Worm (Caenorhabditis elegans) whole organism, L4 larva: ENCODE data around the gene F41H10.3.

Source experiments
- F37D6.2 ChIP-seq: sonication (generic microtip); optimal IDR thresholded peaks from 2 replicates; lab custom pipeline; 2016; ENCODE audit warnings: mild to moderate bottlenecking, missing genetic modification characterization, missing compliant biosample characterization
- T26A8.4 ChIP-seq: fragments of 200-800 bp; sonication (Bioruptor generic); IDR thresholded peaks from 2 replicates; pipeline ENCODE4 v1.3.6; 2022; ENCODE audit warnings: missing genetic modification characterization, missing compliant biosample characterization
- Y105C5A.15 ChIP-seq: fragments of 200-800 bp; sonication (Bioruptor generic); IDR thresholded peaks from 2 replicates; pipeline ENCODE4 v1.3.6; 2022; ENCODE audit warnings: missing genetic modification characterization, missing compliant biosample characterization
- Y48G9A.11 ChIP-seq: fragments of 200-800 bp; sonication (Bioruptor generic); IDR thresholded peaks from 2 replicates; pipeline ENCODE4 v1.3.6; 2022; ENCODE audit warnings: missing genetic modification reagents, missing genetic modification characterization, missing compliant biosample characterization
- ZK337.2 ChIP-seq: fragments of 200-800 bp; sonication (Bioruptor generic); IDR thresholded peaks from 2 replicates; pipeline ENCODE4 v1.3.6; 2022; ENCODE audit warnings: missing genetic modification reagents, missing genetic modification characterization, missing compliant biosample characterization
- aha-1 ChIP-seq: fragments of 150-350 bp; peaks from one replicate; lab custom pipeline; 2014; ENCODE audit warnings: missing biosample characterization, missing genetic modification characterization
- aly-2 ChIP-seq: sonication (generic microtip); optimal IDR thresholded peaks from 2 replicates; lab custom pipeline; 2018; ENCODE audit warnings: missing biosample characterization, missing genetic modification characterization
- arid-1 ChIP-seq: fragments of 200-800 bp; sonication (Bioruptor generic); conservative IDR thresholded peaks from 2 replicates; pipeline ENCODE4 v1.3.6; 2022; ENCODE audit warnings: missing genetic modification reagents, missing genetic modification characterization, missing compliant biosample characterization
- attf-4 ChIP-seq: sonication (generic microtip); optimal IDR thresholded peaks from 3 replicates; lab custom pipeline; 2017; ENCODE audit warnings: missing biosample characterization, missing genetic modification characterization
- ceh-28 ChIP-seq: fragments of 150-350 bp; optimal IDR thresholded peaks from 2 replicates; lab custom pipeline; 2014; ENCODE audit warnings: missing biosample characterization, missing genetic modification reagents, missing genetic modification characterization
- ceh-62 ChIP-seq: sonication (generic microtip); optimal IDR thresholded peaks from 2 replicates; lab custom pipeline; 2017; ENCODE audit warnings: missing biosample characterization, missing genetic modification characterization
- daf-12 ChIP-seq: fragments of 150-350 bp; optimal IDR thresholded peaks from 2 replicates; lab custom pipeline; 2014; ENCODE audit warnings: missing biosample characterization, missing genetic modification reagents, missing genetic modification characterization
- daf-8 ChIP-seq: fragments of 200-800 bp; sonication (Bioruptor generic); IDR thresholded peaks from 2 replicates; pipeline ENCODE4 v1.3.6; 2022; ENCODE audit warnings: missing genetic modification characterization, missing compliant biosample characterization
- dmd-9 ChIP-seq: fragments of 200-800 bp; sonication (Bioruptor generic); IDR thresholded peaks from 2 replicates; pipeline ENCODE4 v1.3.6; 2022; ENCODE audit warnings: missing genetic modification reagents, missing genetic modification characterization, missing compliant biosample characterization
- dpl-1 ChIP-seq: fragments of 150-350 bp; optimal IDR thresholded peaks from 2 replicates; lab custom pipeline; 2014; ENCODE audit warnings: missing biosample characterization, missing genetic modification reagents, missing genetic modification characterization
- dve-1 ChIP-seq: sonication (generic microtip); optimal IDR thresholded peaks from 2 replicates; lab custom pipeline; 2017; ENCODE audit warnings: antibody characterized with exemption, mild to moderate bottlenecking, missing genetic modification characterization, missing compliant biosample characterization; ENCODE audit not compliant: insufficient read depth
- egl-27 ChIP-seq: sonication (generic microtip); optimal IDR thresholded peaks from 3 replicates; lab custom pipeline; 2017; ENCODE audit warnings: missing biosample characterization, missing genetic modification reagents, missing genetic modification characterization
- egl-43 ChIP-seq: fragments of 200-800 bp; sonication (Bioruptor generic); IDR thresholded peaks from 2 replicates; pipeline ENCODE4 v1.3.6; 2022; ENCODE audit warnings: missing genetic modification reagents, missing genetic modification characterization, missing compliant biosample characterization
- hif-1 ChIP-seq, 2 experiments: sonication (generic microtip); optimal IDR thresholded peaks; 2 replicates each; lab custom pipeline; 2016 to 2017; ENCODE audit warnings: missing compliant biosample characterization in 2 of 2, missing genetic modification characterization in 2 of 2, missing genetic modification reagents in 2 of 2, missing genotype in 2 of 2, mild to moderate bottlenecking in 1 of 2
- hlh-11 ChIP-seq: fragments of 200-800 bp; sonication (Bioruptor generic); optimal IDR thresholded peaks from 2 replicates; lab custom pipeline; 2018; ENCODE audit warnings: mild to moderate bottlenecking, missing genetic modification characterization, missing compliant biosample characterization
- hmg-1.1 ChIP-seq: fragments of 200-800 bp; sonication (Bioruptor generic); IDR thresholded peaks from 2 replicates; pipeline ENCODE4 v1.3.6; 2022; ENCODE audit warnings: missing genetic modification reagents, missing genetic modification characterization, missing compliant biosample characterization
- lim-7 ChIP-seq: fragments of 200-800 bp; sonication (Bioruptor generic); IDR thresholded peaks from 2 replicates; pipeline ENCODE4 v1.3.6; 2022; ENCODE audit warnings: missing genetic modification characterization, missing compliant biosample characterization
- lin-29 ChIP-seq: fragments of 200-800 bp; sonication (Bioruptor generic); IDR thresholded peaks from 2 replicates; pipeline ENCODE4 v1.3.6; 2022; ENCODE audit warnings: missing genetic modification reagents, missing genetic modification characterization, missing compliant biosample characterization
- lin-38 ChIP-seq: fragments of 200-800 bp; sonication (Bioruptor generic); IDR thresholded peaks from 2 replicates; pipeline ENCODE4 v1.3.6; 2022; ENCODE audit warnings: missing genetic modification reagents, missing genetic modification characterization, missing compliant biosample characterization
- lin-39 ChIP-seq: fragments of 150-350 bp; optimal IDR thresholded peaks from 2 replicates; lab custom pipeline; 2014; ENCODE audit warnings: missing biosample characterization, missing genetic modification reagents, missing genetic modification characterization
- lsy-2 ChIP-seq, 2 experiments: fragments of 150-350 bp in 1 of 2; sonication (generic microtip) in 1 of 2; optimal IDR thresholded peaks; 2 replicates each; lab custom pipeline; 2014 to 2017; ENCODE audit warnings: missing biosample characterization in 2 of 2, missing genetic modification characterization in 2 of 2
- mdt-29 ChIP-seq: fragments of 200-800 bp; sonication (Bioruptor generic); IDR thresholded peaks from 2 replicates; pipeline ENCODE4 v1.3.6; 2022; ENCODE audit warnings: missing genetic modification reagents, missing genetic modification characterization, missing compliant biosample characterization
- mep-1 ChIP-seq: fragments of 150-350 bp; sonication (generic microtip); optimal IDR thresholded peaks from 3 replicates; lab custom pipeline; 2014; ENCODE audit warnings: missing biosample characterization, missing genetic modification characterization
- mes-2 ChIP-seq: sonication (generic microtip); optimal IDR thresholded peaks from 2 replicates; lab custom pipeline; 2016; ENCODE audit warnings: missing genotype, mild to moderate bottlenecking, missing genetic modification characterization, missing compliant biosample characterization; ENCODE audit not compliant: poor library complexity, severe bottlenecking
- nhr-10 ChIP-seq: fragments of 150-350 bp; optimal IDR thresholded peaks from 2 replicates; lab custom pipeline; 2014; ENCODE audit warnings: missing biosample characterization, missing genetic modification characterization
- nhr-11 ChIP-seq: fragments of 150-350 bp; optimal IDR thresholded peaks from 2 replicates; lab custom pipeline; 2014; ENCODE audit warnings: missing biosample characterization, missing genetic modification characterization
- nhr-237 ChIP-seq: sonication (generic microtip); optimal IDR thresholded peaks from 2 replicates; lab custom pipeline; 2017; ENCODE audit warnings: missing biosample characterization, missing genetic modification characterization
- nhr-42 ChIP-seq: fragments of 200-800 bp; sonication (Bioruptor generic); IDR thresholded peaks from 2 replicates; pipeline ENCODE4 v1.3.6; 2022; ENCODE audit warnings: missing genetic modification characterization, missing compliant biosample characterization
- nhr-48 ChIP-seq: sonication (generic microtip); optimal IDR thresholded peaks from 2 replicates; lab custom pipeline; 2016; ENCODE audit warnings: mild to moderate bottlenecking, missing genetic modification characterization, missing compliant biosample characterization
- nhr-77 ChIP-seq: fragments of 150-350 bp; optimal IDR thresholded peaks from 2 replicates; lab custom pipeline; 2014; ENCODE audit warnings: missing biosample characterization, missing genetic modification characterization
- pha-4 ChIP-seq, 2 experiments: fragments of 150-350 bp in 1 of 2; fragments of 200-800 bp in 1 of 2; sonication (Bioruptor generic) in 1 of 2; IDR thresholded peaks in 1 of 2; optimal IDR thresholded peaks in 1 of 2; 2 replicates each; pipeline versions ENCODE4 v1.3.6 to Lab custom; 2014 to 2022; ENCODE audit warnings: missing genetic modification characterization in 2 of 2, missing genetic modification reagents in 2 of 2, missing biosample characterization in 1 of 2, missing compliant biosample characterization in 1 of 2
- rbr-2 ChIP-seq: sonication (generic microtip); optimal IDR thresholded peaks from 2 replicates; lab custom pipeline; 2016; ENCODE audit warnings: missing genotype, missing genetic modification characterization, missing compliant biosample characterization
- saeg-2 ChIP-seq: fragments of 200-800 bp; sonication (Bioruptor generic); IDR thresholded peaks from 2 replicates; pipeline ENCODE4 v1.3.6; 2022; ENCODE audit warnings: missing genetic modification reagents, missing genetic modification characterization, missing compliant biosample characterization
- skn-1 ChIP-seq: fragments of 150-350 bp; optimal IDR thresholded peaks from 2 replicates; lab custom pipeline; 2014; ENCODE audit warnings: missing biosample characterization, missing genetic modification characterization
- spr-1 ChIP-seq: sonication (generic microtip); optimal IDR thresholded peaks from 2 replicates; lab custom pipeline; 2016; ENCODE audit warnings: mild to moderate bottlenecking, missing genetic modification characterization, missing compliant biosample characterization
- unc-130 ChIP-seq: sonication (generic microtip); optimal IDR thresholded peaks from 2 replicates; lab custom pipeline; 2016; ENCODE audit warnings: missing genetic modification reagents, missing genetic modification characterization, missing compliant biosample characterization
- unc-39 ChIP-seq: sonication (generic microtip); optimal IDR thresholded peaks from 2 replicates; lab custom pipeline; 2017; ENCODE audit warnings: missing biosample characterization, missing genetic modification characterization
- vab-7 ChIP-seq: fragments of 200-800 bp; sonication (Bioruptor generic); IDR thresholded peaks from 2 replicates; pipeline ENCODE4 v1.3.6; 2022; ENCODE audit warnings: missing genetic modification reagents, missing genetic modification characterization, missing compliant biosample characterization
- zag-1 ChIP-seq: fragments of 150-350 bp; optimal IDR thresholded peaks from 2 replicates; lab custom pipeline; 2014; ENCODE audit warnings: missing biosample characterization, missing genetic modification characterization
- zfp-2 ChIP-seq: sonication (generic microtip); optimal IDR thresholded peaks from 2 replicates; lab custom pipeline; 2016; ENCODE audit warnings: mild to moderate bottlenecking, missing genetic modification characterization, missing compliant biosample characterization
- zip-2 ChIP-seq: fragments of 150-350 bp; optimal IDR thresholded peaks from 2 replicates; lab custom pipeline; 2014; ENCODE audit warnings: missing biosample characterization, missing genetic modification characterization
- ztf-7 ChIP-seq: fragments of 150-350 bp; optimal IDR thresholded peaks from 2 replicates; lab custom pipeline; 2014; ENCODE audit warnings: missing biosample characterization, missing genetic modification characterization

F41H10.3 gene

DNA sequence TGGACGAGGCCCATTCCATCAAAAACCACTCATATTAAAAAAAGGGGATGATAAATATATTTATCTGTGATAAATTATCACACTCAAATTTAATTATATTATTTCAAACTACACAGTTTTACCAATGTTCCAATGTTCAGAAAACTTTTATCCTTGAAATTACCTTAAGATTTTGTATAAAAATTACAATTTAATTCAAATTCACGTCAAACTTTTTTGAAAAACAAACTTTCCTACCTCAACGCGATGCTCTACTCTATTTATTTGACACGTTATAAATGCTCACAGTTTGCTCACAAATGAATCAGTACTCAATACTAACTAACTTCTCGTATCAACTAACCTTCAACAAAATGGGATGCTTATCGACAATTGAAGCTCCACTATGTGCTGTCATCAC, 13.0 kb downstream of the F41H10.3 start, which contains the start of gene F41H10.1 (continued):
- TF ChIP-seq lin-39 (tag; lab: Kevin White, UChicago) = no peak
- TF ChIP-seq, all 104 proteins: peak for 0

DNA sequence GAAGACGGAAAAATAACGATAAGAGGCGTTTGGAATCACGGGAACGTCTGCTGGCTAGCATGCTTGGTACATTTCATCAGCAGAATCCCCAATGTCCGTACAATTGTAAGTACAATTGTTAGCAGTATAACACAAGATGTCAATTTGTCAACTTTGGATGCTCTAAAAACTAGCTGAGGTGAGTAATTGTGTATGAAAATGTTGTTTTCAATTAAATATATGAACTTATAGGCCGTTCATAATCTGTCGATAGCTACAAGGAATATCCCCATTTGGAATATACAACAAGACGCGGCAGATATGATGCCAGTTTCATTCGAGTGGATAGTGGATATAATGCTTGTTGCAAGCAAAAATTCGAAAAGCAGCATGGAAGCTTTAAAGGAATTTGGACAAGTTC, 15.4 kb downstream of the F41H10.3 start, which contains the start of gene F41H10.12:
Gene F41H10.12 (plus strand): TSS at position 301 of the 400 bp plus-strand sequence.
- TF ChIP-seq unc-39 (no peak), lim-7 (no peak), nhr-11 (tag; lab: Kevin White, UChicago) (no peak), mes-2 (tag; lab: Kevin White, UChicago) (no peak), mdt-29 (GFP tag; lab: Robert Waterston, UW) (no peak), hmg-1.1 (GFP tag; lab: Robert Waterston, UW) (no peak), dve-1 (tag; lab: Kevin White, UChicago) (no peak), nhr-42 (GFP tag; lab: Robert Waterston, UW) (no peak), saeg-2 (GFP tag; lab: Robert Waterston, UW) (no peak), nhr-10 (tag; lab: Kevin White, UChicago) (no peak), pha-4 (GFP tag; IDR thresholded peaks at IDR 0.05; lab: Robert Waterston, UW) (no peak), pha-4 (tag; optimal IDR thresholded peaks at IDR 0.05; lab: Kevin White, UChicago) (no peak)
- TF ChIP-seq, all 104 proteins: peak for 0

DNA sequence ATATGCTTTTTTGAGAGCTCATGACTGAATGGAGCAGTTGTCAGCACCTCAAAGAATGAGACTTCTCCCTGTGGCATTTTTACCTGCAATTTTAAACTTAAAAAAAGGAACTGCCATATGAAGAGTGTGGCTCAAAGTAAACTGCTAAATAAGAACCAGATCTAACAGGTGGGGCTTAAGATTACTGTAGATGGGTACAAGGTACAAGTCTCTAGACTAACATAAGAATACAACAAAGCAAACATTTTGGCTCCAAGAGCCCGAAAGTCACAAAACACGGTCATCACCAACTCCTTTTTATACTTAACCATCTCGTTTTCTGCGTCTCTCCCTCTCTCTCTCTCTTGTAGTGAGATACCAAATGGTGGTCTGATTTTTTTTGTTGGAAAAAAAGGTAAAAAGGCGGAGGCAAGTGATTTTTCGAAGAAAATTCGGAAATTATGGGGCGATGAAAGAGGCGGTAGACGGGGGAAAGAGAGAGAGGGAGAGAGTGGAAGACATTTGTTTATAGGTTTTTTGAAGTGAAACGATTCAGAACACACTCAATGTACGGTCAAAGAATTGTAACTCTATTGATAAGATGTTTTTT, 19.0 kb downstream of the F41H10.3 start, which contains the start of gene elo-6:
Gene elo-6 (minus strand): TSS at position 83 of the 589 bp plus-strand sequence.
- peak; percentile 75 for TF ChIP-seq dve-1 (tag; lab: Kevin White, UChicago)
- TF ChIP-seq lin-29 (GFP tag; lab: Robert Waterston, UW) = no peak
- TF ChIP-seq hlh-11 (tag; lab: Kevin White, UChicago) = peak; percentile 79
- TF ChIP-seq attf-4 (tag; lab: Kevin White, UChicago) = no peak
- 0 out of 2 replicates have a peak, but pooled peaks have one; percentile 10 for TF ChIP-seq lin-38 (GFP tag; lab: Robert Waterston, UW)
- TF ChIP-seq egl-27 (tag; lab: Kevin White, UChicago) = no peak
- peak; percentile 63 for TF ChIP-seq mep-1 (tag; lab: Kevin White, UChicago)
- no peak for TF ChIP-seq ceh-62 (tag; lab: Kevin White, UChicago)
- TF ChIP-seq ZK337.2 = no peak
- no peak for TF ChIP-seq Y105C5A.15
- no peak for TF ChIP-seq vab-7 (GFP tag; lab: Robert Waterston, UW)
- peak in 1 of 2 experiments; percentile 45 for TF ChIP-seq lsy-2 (tag; optimal IDR thresholded peaks at IDR 0.05; lab: Kevin White, UChicago)
- no peak for TF ChIP-seq nhr-237 (tag; lab: Kevin White, UChicago)
- no peak for TF ChIP-seq rbr-2 (tag; lab: Kevin White, UChicago)
- TF ChIP-seq hif-1 (tag; optimal IDR thresholded peaks at IDR 0.05; lab: Kevin White, UChicago) = no peak
- TF ChIP-seq zag-1 (tag; lab: Kevin White, UChicago) = no peak
- no peak for TF ChIP-seq hmg-1.1 (GFP tag; lab: Robert Waterston, UW)
- TF ChIP-seq nhr-77 (tag; lab: Kevin White, UChicago) = peak; percentile 68
- no peak for TF ChIP-seq daf-8 (GFP tag; lab: Robert Waterston, UW)
- TF ChIP-seq ztf-7 (tag; lab: Kevin White, UChicago) = no peak
- TF ChIP-seq aha-1 (tag; lab: Kevin White, UChicago) = no peak
- no peak for TF ChIP-seq unc-130 (GFP tag; lab: Kevin White, UChicago)
- no peak for TF ChIP-seq skn-1 (tag; lab: Kevin White, UChicago)
- TF ChIP-seq daf-12 (tag; lab: Kevin White, UChicago) = no peak
- no peak for TF ChIP-seq F37D6.2
- TF ChIP-seq dpl-1 (GFP tag; lab: Kevin White, UChicago) = no peak
- no peak for TF ChIP-seq T26A8.4 (GFP tag; lab: Robert Waterston, UW)
- TF ChIP-seq ceh-28 (tag; lab: Kevin White, UChicago) = no peak
- TF ChIP-seq egl-43 (GFP tag; lab: Robert Waterston, UW) = no peak
- no peak for TF ChIP-seq aly-2 (tag; lab: Kevin White, UChicago)
- peak; percentile 12 for TF ChIP-seq nhr-48 (tag; lab: Kevin White, UChicago)
- no peak for TF ChIP-seq dmd-9 (GFP tag; lab: Robert Waterston, UW)
- no peak for TF ChIP-seq spr-1 (tag; lab: Kevin White, UChicago)
- no peak for TF ChIP-seq Y48G9A.11 (GFP tag; lab: Robert Waterston, UW)
- no peak for TF ChIP-seq zip-2 (tag; lab: Kevin White, UChicago)
- no peak for TF ChIP-seq zfp-2 (tag; lab: Kevin White, UChicago)
- no peak for TF ChIP-seq saeg-2 (GFP tag; lab: Robert Waterston, UW)
- no peak for TF ChIP-seq arid-1
- no peak for TF ChIP-seq lim-7
- no peak for TF ChIP-seq nhr-42 (GFP tag; lab: Robert Waterston, UW)
